Worm (Caenorhabditis elegans) whole organism, L2 larva: ENCODE data around the gene H40L08.7.

Experiments
- blmp-1 ChIP-seq: sonication (generic microtip); optimal IDR thresholded peaks from 2 replicates; lab custom pipeline; 2017; ENCODE audit warnings: missing genetic modification characterization, mild to moderate bottlenecking, missing compliant biosample characterization, antibody characterized with exemption, moderate library complexity; ENCODE audit not compliant: insufficient read depth
- crh-2 ChIP-seq: sonication (generic microtip); optimal IDR thresholded peaks from 2 replicates; lab custom pipeline; 2017; ENCODE audit warnings: missing biosample characterization, missing genetic modification characterization
- dmd-4 ChIP-seq: sonication (generic microtip); optimal IDR thresholded peaks from 2 replicates; lab custom pipeline; 2017; ENCODE audit warnings: missing biosample characterization, missing genetic modification characterization
- fos-1 ChIP-seq: fragments of 150-350 bp; optimal IDR thresholded peaks from 2 replicates; lab custom pipeline; 2014; ENCODE audit warnings: missing biosample characterization, missing genetic modification characterization
- lin-13 ChIP-seq: fragments of 150-350 bp; optimal IDR thresholded peaks from 2 replicates; lab custom pipeline; 2014; ENCODE audit warnings: missing biosample characterization, missing genetic modification reagents, missing genetic modification characterization
- mbf-1 ChIP-seq: sonication (generic microtip); optimal IDR thresholded peaks from 2 replicates; lab custom pipeline; 2017; ENCODE audit warnings: missing biosample characterization, missing genetic modification characterization
- mdl-1 ChIP-seq, 2 experiments: fragments of 150-350 bp in 1 of 2; sonication (generic microtip) in 1 of 2; optimal IDR thresholded peaks; 2 replicates each; lab custom pipeline; 2017; ENCODE audit warnings: missing biosample characterization in 2 of 2, missing genetic modification characterization in 2 of 2
- nhr-11 ChIP-seq: fragments of 150-350 bp; optimal IDR thresholded peaks from 2 replicates; lab custom pipeline; 2014; ENCODE audit warnings: missing biosample characterization, missing genetic modification characterization
- nhr-237 ChIP-seq: fragments of 150-350 bp; optimal IDR thresholded peaks from 2 replicates; lab custom pipeline; 2014; ENCODE audit warnings: missing biosample characterization, missing genetic modification characterization
- skn-1 ChIP-seq: sonication (generic microtip); optimal IDR thresholded peaks from 2 replicates; lab custom pipeline; 2017; ENCODE audit warnings: missing biosample characterization, missing genetic modification characterization
- unc-62 ChIP-seq: fragments of 150-350 bp; optimal IDR thresholded peaks from 2 replicates; lab custom pipeline; 2014; ENCODE audit warnings: missing biosample characterization, missing genetic modification reagents, missing genetic modification characterization
- ztf-11 ChIP-seq: sonication (generic microtip); optimal IDR thresholded peaks from 2 replicates; lab custom pipeline; 2017; ENCODE audit warnings: missing biosample characterization, missing genetic modification characterization

- TF ChIP-seq dmd-4 (tag; lab: Kevin White, UChicago) (no peak), crh-2 (no peak), blmp-1 (tag; lab: Kevin White, UChicago) (no peak), ztf-11 (tag; lab: Kevin White, UChicago) (no peak), mdl-1 (tag; optimal IDR thresholded peaks at IDR 0.05; lab: Kevin White, UChicago) (no peak), skn-1 (tag; lab: Kevin White, UChicago) (no peak), mbf-1 (tag; lab: Kevin White, UChicago) (no peak), nhr-237 (tag; lab: Kevin White, UChicago) (no peak), unc-62 (no peak), nhr-11 (tag; lab: Kevin White, UChicago) (no peak), fos-1 (tag; lab: Kevin White, UChicago) (no peak), lin-13 (GFP tag; lab: Kevin White, UChicago) (no peak)
Observed at ce11 chrX:15039029-15039695, 38.4 kb downstream of the H40L08.7 start.
